Worm (Caenorhabditis elegans): ENCODE measurements around the gene pat-3.
A peak's percentile ranks its signal among the peaks of the same experiment; 100 is the strongest.

pat-3 gene

DNA sequence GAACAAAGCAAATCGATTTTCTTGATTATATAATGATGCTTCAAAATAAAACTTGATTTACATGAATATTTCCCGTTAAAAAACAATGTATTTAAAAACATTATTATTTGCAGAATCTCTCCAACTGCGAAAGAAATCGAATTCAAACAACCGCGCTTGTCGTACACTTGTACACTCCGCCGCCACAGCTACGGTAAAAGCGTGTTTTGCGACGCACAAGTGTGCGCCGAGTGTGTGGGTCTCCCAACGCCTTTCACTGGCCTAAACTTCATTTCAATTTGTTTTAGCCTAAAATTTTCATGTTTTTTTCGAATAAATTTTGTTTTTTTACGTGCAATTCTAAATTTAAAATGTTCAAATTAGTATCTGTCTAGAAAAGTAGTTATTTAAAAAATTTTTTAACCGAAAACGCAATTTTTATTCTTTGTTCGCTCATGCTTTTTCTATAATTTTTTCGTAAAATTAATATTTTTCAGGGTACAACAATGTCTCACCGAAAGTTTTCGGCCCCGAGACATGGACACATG is 46.5 kb downstream of the pat-3 start, which contains the start of gene rpl-3 (continued):
- TF ChIP-seq mxl-1 (tag; optimal IDR thresholded peaks at IDR 0.05) (peak; percentile 92), B0336.3 (GFP tag; IDR thresholded peaks at IDR 0.05) (peak; percentile 100), unc-62 (GFP tag; optimal IDR thresholded peaks at IDR 0.05) (peak; percentile 86), ztf-28 (GFP tag; IDR thresholded peaks at IDR 0.05) (peak; percentile 100), bed-1 (GFP tag; IDR thresholded peaks at IDR 0.05) (peak; percentile 99), F49E8.2 (tag; optimal IDR thresholded peaks at IDR 0.05; ENCODE audit: insufficient read depth) (peak; percentile 100), F23B12.7 (tag; optimal IDR thresholded peaks at IDR 0.05; ENCODE audit: insufficient read depth) (peak; percentile 99), zim-3 (tag; optimal IDR thresholded peaks at IDR 0.05) (peak; percentile 99), rec-8 (tag; optimal IDR thresholded peaks at IDR 0.05) (peak; percentile 95 to 99), tbx-9 (tag; optimal IDR thresholded peaks at IDR 0.05; ENCODE audit: borderline replicate concordance) (peak; percentile 91), B0261.1 (tag; optimal IDR thresholded peaks at IDR 0.05) (peak; percentile 56), snpc-1.1 (tag; optimal IDR thresholded peaks at IDR 0.05; ENCODE audit: insufficient read depth) (peak; percentile 90), F22D6.2 (tag; optimal IDR thresholded peaks at IDR 0.05) (peak; percentile 97), snpc-1.3 (tag; optimal IDR thresholded peaks at IDR 0.05; ENCODE audit: insufficient read depth) (peak; percentile 98)

DNA sequence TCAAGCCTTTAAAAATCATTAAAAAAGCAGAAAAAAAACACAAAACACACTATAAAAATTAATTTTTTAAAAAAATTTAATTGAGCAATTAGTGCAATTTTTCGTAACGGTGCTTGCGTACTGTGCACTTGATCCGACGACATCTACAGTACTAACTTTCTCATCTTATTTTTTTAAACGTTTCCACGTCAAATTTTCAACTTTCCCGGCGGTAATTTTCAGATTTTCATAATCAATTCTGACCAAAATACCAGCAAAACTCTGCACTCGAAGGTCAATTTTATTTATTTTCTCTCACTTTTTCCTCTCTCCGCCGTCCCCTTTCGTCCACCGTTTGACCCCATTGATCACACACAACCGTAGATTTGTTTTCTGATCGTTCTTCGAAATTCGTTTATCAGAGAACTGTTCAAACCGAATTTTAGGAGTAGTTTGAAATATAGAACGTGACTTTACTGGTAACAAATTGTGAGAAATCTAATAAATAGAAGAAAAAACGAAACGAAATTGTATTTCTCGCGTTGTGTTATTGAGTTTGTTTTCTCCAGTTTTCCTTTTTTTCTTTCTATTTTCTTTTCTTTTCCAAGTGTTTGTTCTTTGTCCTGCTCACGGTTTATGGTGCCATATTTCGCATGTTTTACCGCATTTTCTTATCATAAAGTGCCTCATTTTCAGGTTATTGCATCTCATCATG is 50.0 kb downstream of the pat-3 start, which contains the start of gene acs-19:
TSS of gene acs-19 (plus strand) at position 676 of the 694 bp plus-strand sequence.
- TF ChIP-seq nhr-179 (tag; optimal IDR thresholded peaks at IDR 0.05) (no peak), madf-8 (GFP tag; conservative IDR thresholded peaks at IDR 0.05) (peak; percentile 41; the same call in 1 of the 2 replicates), B0035.1 (tag; optimal IDR thresholded peaks at IDR 0.05) (no peak), efl-1 (GFP tag; optimal IDR thresholded peaks at IDR 0.05) (peak; percentile 69), mxl-1 (tag; optimal IDR thresholded peaks at IDR 0.05) (no peak), bed-1 (GFP tag; IDR thresholded peaks at IDR 0.05) (no peak), F37B4.10 (GFP tag; IDR thresholded peaks at IDR 0.05) (no peak), ztf-28 (GFP tag; IDR thresholded peaks at IDR 0.05) (no peak), tbp1 (GFP tag; optimal IDR thresholded peaks at IDR 0.05) (no peak), lag-1 (GFP tag; IDR thresholded peaks at IDR 0.05) (no peak), ztf-25 (GFP tag; IDR thresholded peaks at IDR 0.05) (no peak), madf-3 (GFP tag; IDR thresholded peaks at IDR 0.05) (0 out of 2 replicates have a peak, but pooled peaks have one; percentile 22), fkh-3 (tag; optimal IDR thresholded peaks at IDR 0.05) (no peak), rpc-1 (optimal IDR thresholded peaks at IDR 0.05) (no peak), rpc-1 (tag; optimal IDR thresholded peaks at IDR 0.05) (no peak), nhr-27 (tag; optimal IDR thresholded peaks at IDR 0.05) (no peak), nfyb-1 (GFP tag; IDR thresholded peaks at IDR 0.05) (0 out of 2 replicates have a peak, but pooled peaks have one; percentile 63), dpl-1 (GFP tag; optimal IDR thresholded peaks at IDR 0.05) (peak; percentile 40), D2030.7 (GFP tag; IDR thresholded peaks at IDR 0.05) (0 out of 2 replicates have a peak, but pooled peaks have one; percentile 15), dox-1 (GFP tag; IDR thresholded peaks at IDR 0.05) (no peak), T07F8.4 (tag; optimal IDR thresholded peaks at IDR 0.05) (no peak), tlf-1 (GFP tag; optimal IDR thresholded peaks at IDR 0.05) (no peak), C17E4.6 (GFP tag; IDR thresholded peaks at IDR 0.05) (no peak), F33H1.4 (GFP tag; IDR thresholded peaks at IDR 0.05) (peak; percentile 35), unc-62 (GFP tag; optimal IDR thresholded peaks at IDR 0.05) (no peak), lsl-1 (GFP tag; optimal IDR thresholded peaks at IDR 0.05) (peak; percentile 59), lir-1 (GFP tag; conservative IDR thresholded peaks at IDR 0.05) (no peak), gei-17 (GFP tag; optimal IDR thresholded peaks at IDR 0.05) (no peak), lsy-27 (tag; optimal IDR thresholded peaks at IDR 0.05; ENCODE audit: borderline replicate concordance, insufficient read depth) (no peak), F22D6.2 (tag; optimal IDR thresholded peaks at IDR 0.05) (no peak), hlh-12 (tag; optimal IDR thresholded peaks at IDR 0.05) (no peak), ceh-27 (GFP tag; optimal IDR thresholded peaks at IDR 0.05) (no peak), chd-7 (tag; optimal IDR thresholded peaks at IDR 0.05) (no peak), B0019.2 (GFP tag; conservative IDR thresholded peaks at IDR 0.05) (no peak), K12H6.12 (tag; optimal IDR thresholded peaks at IDR 0.05) (peak; percentile 53)

Data from whole organism, young adult.